Worm (Caenorhabditis elegans) whole organism, L3 larva: Measurements from ENCODE around the gene pes-8.

Experiments used
- R02D3.7 ChIP-seq: fragments of 150-350 bp; optimal IDR thresholded peaks from 2 replicates; lab custom pipeline; 2014; ENCODE audit warnings: missing biosample characterization, missing genetic modification characterization
- ceh-16 ChIP-seq: sonication (generic microtip); optimal IDR thresholded peaks from 2 replicates; lab custom pipeline; 2017; ENCODE audit warnings: missing biosample characterization, missing genetic modification characterization
- elt-2 ChIP-seq: sonication (generic microtip); optimal IDR thresholded peaks from 2 replicates; lab custom pipeline; 2016; ENCODE audit warnings: missing genetic modification reagents, mild to moderate bottlenecking, missing genetic modification characterization, missing compliant biosample characterization
- fos-1 ChIP-seq: fragments of 150-350 bp; optimal IDR thresholded peaks from 2 replicates; lab custom pipeline; 2014; ENCODE audit warnings: missing biosample characterization, missing genetic modification characterization
- pha-4 ChIP-seq: fragments of 150-350 bp; optimal IDR thresholded peaks from 2 replicates; lab custom pipeline; 2014; ENCODE audit warnings: missing biosample characterization, missing genetic modification reagents, missing genetic modification characterization

DNA sequence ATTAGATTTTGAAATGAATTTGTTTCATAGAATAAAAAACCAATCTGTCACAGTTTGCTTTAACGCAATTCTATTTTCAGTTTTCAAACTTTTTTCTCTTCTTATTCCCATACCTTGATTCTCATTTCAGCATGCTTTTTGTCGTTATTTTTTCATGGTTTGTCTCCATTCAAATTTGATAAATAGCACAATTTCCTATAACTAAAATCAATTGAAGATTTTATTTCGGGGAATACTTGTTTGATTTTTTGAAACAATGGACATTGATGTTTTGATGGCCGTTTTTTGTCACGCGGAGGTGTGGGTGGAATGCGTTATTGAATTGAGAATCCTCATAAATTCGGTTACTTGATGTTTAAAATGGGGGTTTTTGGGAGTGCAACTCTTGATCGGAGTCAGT lies 31.4 kb downstream of the pes-8 start, which contains the start of gene B0416.11:
- TF ChIP-seq fos-1 (tag; lab: Kevin White, UChicago) (no peak), ceh-16 (tag; lab: Kevin White, UChicago) (no peak), elt-2 (tag; lab: Kevin White, UChicago) (no peak), pha-4 (no peak), R02D3.7 (tag; lab: Kevin White, UChicago) (no peak)
